Fruit fly (Drosophila melanogaster) whole organism, pupa: ENCODE data around the gene Kr-h1.

ENCODE experiments used
- CG10348 ChIP-seq: fragments of 200-800 bp; sonication (Bioruptor generic); IDR thresholded peaks from 2 replicates; pipeline ENCODE4 v1.3.6; 2022; ENCODE audit warnings: missing biosample characterization, missing genetic modification characterization
- CG12605 ChIP-seq: fragments of 200-800 bp; sonication (Bioruptor generic); IDR thresholded peaks from 2 replicates; pipeline ENCODE4 v1.3.6; 2022; ENCODE audit warnings: missing biosample characterization, missing genetic modification characterization
- CG13204 ChIP-seq: fragments of 200-800 bp; sonication (Bioruptor generic); optimal IDR thresholded peaks from 2 replicates; lab custom pipeline; 2018; ENCODE audit warnings: missing biosample characterization, mild to moderate bottlenecking, missing genetic modification characterization, moderate library complexity
- CG14655 ChIP-seq: fragments of 200-800 bp; sonication (Bioruptor generic); optimal IDR thresholded peaks from 3 replicates; lab custom pipeline; 2017; ENCODE audit warnings: mild to moderate bottlenecking, missing biosample characterization, missing genetic modification reagents, missing genetic modification characterization
- CG15710 ChIP-seq: fragments of 200-800 bp; sonication (Bioruptor generic); optimal IDR thresholded peaks from 2 replicates; lab custom pipeline; 2018; ENCODE audit warnings: missing biosample characterization, mild to moderate bottlenecking, missing genetic modification characterization, moderate library complexity
- CG17806 ChIP-seq: fragments of 200-800 bp; sonication (Bioruptor generic); optimal IDR thresholded peaks from 2 replicates; lab custom pipeline; 2018; ENCODE audit warnings: missing biosample characterization, mild to moderate bottlenecking, missing genetic modification characterization, moderate library complexity
- CG32121 ChIP-seq: fragments of 200-800 bp; sonication (Bioruptor generic); IDR thresholded peaks from 2 replicates; pipeline ENCODE4 v1.3.6; 2022; ENCODE audit warnings: missing biosample characterization, missing genetic modification characterization
- CG34367 ChIP-seq: fragments of 200-800 bp; sonication (Bioruptor generic); optimal IDR thresholded peaks from 2 replicates; lab custom pipeline; 2018; ENCODE audit warnings: missing biosample characterization, mild to moderate bottlenecking, missing genetic modification characterization
- CG4496 ChIP-seq: fragments of 200-800 bp; sonication (Bioruptor generic); IDR thresholded peaks from 3 replicates; pipeline ENCODE4 v1.3.6; 2022; ENCODE audit warnings: missing biosample characterization, missing genetic modification characterization
- CG8159 ChIP-seq: fragments of 200-800 bp; sonication (Bioruptor generic); optimal IDR thresholded peaks from 3 replicates; lab custom pipeline; 2018; ENCODE audit warnings: missing biosample characterization, mild to moderate bottlenecking, missing genetic modification characterization, moderate library complexity
- CG8301 ChIP-seq: fragments of 200-800 bp; sonication (Bioruptor generic); optimal IDR thresholded peaks from 2 replicates; lab custom pipeline; 2018; ENCODE audit warnings: missing biosample characterization, mild to moderate bottlenecking, missing genetic modification characterization
- CG9948 ChIP-seq: fragments of 200-800 bp; sonication (Bioruptor generic); optimal IDR thresholded peaks from 2 replicates; lab custom pipeline; 2018; ENCODE audit warnings: missing biosample characterization, mild to moderate bottlenecking, missing genetic modification characterization, moderate library complexity
- D1 ChIP-seq: fragments of 200-800 bp; sonication (Bioruptor generic); optimal IDR thresholded peaks from 2 replicates; lab custom pipeline; 2018; ENCODE audit warnings: missing biosample characterization, mild to moderate bottlenecking, missing genetic modification characterization, moderate library complexity
- EcR ChIP-seq: fragments of 200-800 bp; sonication (Bioruptor generic); optimal IDR thresholded peaks from 3 replicates; lab custom pipeline; 2019; ENCODE audit warnings: missing biosample characterization, missing genetic modification characterization, mild to moderate bottlenecking, moderate library complexity, missing genetic modification reagents
- Ets98B ChIP-seq: fragments of 200-800 bp; sonication (Bioruptor generic); IDR thresholded peaks from 2 replicates; pipeline ENCODE4 v1.3.6; 2022; ENCODE audit warnings: missing biosample characterization, missing genetic modification characterization
- Pif1A ChIP-seq: fragments of 200-800 bp; sonication (Bioruptor generic); optimal IDR thresholded peaks from 3 replicates; lab custom pipeline; 2016; ENCODE audit warnings: missing biosample characterization, missing genetic modification characterization
- Pif1B ChIP-seq: fragments of 200-800 bp; sonication (Bioruptor generic); optimal IDR thresholded peaks from 3 replicates; lab custom pipeline; 2016; ENCODE audit warnings: missing biosample characterization, missing genetic modification characterization
- Snoo ChIP-seq: fragments of 200-800 bp; sonication (Bioruptor generic); optimal IDR thresholded peaks from 3 replicates; lab custom pipeline; 2017; ENCODE audit warnings: missing biosample characterization, mild to moderate bottlenecking, missing genetic modification characterization, inconsistent platforms
- fd96Ca ChIP-seq: fragments of 200-800 bp; sonication (Bioruptor generic); IDR thresholded peaks from 3 replicates; pipeline ENCODE4 v1.3.6; 2022; ENCODE audit warnings: missing biosample characterization, missing genetic modification characterization
- gl ChIP-seq: fragments of 200-800 bp; sonication (Bioruptor generic); optimal IDR thresholded peaks from 2 replicates; lab custom pipeline; 2018; ENCODE audit warnings: missing biosample characterization, mild to moderate bottlenecking, missing genetic modification characterization
- rn ChIP-seq: fragments of 200-800 bp; sonication (Bioruptor generic); IDR thresholded peaks from 2 replicates; pipeline ENCODE4 v1.3.6; 2022; ENCODE audit warnings: missing biosample characterization, missing genetic modification characterization

Gene Kr-h1

dm6 chr2L:6082157-6082645 lies at the start of gene Kr-h1:
Kr-h1 (plus strand) TSS chr2L:6082603.
- no peak for TF ChIP-seq CG9948 (tag; lab: Kevin White, UChicago)
- TF ChIP-seq CG14655 (GFP tag; lab: Kevin White, UChicago), result no peak
- no peak for TF ChIP-seq D1 (tag; lab: Kevin White, UChicago)
- TF ChIP-seq CG8159 (tag; lab: Kevin White, UChicago), result no peak
- no peak for TF ChIP-seq CG10348 (GFP tag; lab: Robert Waterston, UW)
- no peak for TF ChIP-seq Pif1B
- TF ChIP-seq CG15710, result no peak
- no peak for TF ChIP-seq CG12605 (GFP tag; lab: Robert Waterston, UW)
- no peak for TF ChIP-seq CG34367 (tag; lab: Kevin White, UChicago)
- no peak for TF ChIP-seq Ets98B
- no peak for TF ChIP-seq gl
- no peak for TF ChIP-seq CG13204 (GFP tag; lab: Kevin White, UChicago)

DNA sequence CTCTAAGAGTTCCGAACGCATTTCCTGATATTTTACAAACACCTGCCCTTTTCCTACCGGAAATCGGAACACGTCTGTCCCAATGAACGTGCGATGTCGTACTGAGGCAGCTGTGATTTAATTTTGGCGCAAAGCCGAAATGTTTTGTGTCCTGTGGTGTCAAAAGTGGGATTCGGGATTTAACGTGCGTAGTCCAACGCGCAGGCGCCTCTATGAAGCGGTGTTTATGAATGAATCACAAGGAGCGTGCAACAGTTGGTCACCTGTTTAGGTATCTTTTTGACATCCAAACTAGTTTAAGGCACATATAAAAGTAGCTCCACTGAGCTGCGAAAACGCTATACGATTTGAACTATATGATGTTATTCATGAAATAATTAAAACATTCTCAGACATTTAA lies 48.1 kb upstream of the Kr-h1 start, which contains the start of gene CG9109:
Gene CG9109, minus strand, starts transcription at position 80 of the 400 bp plus-strand sequence.
- TF ChIP-seq D1 (tag; lab: Kevin White, UChicago), result no peak
- no peak for TF ChIP-seq EcR
- TF ChIP-seq CG8159 (tag; lab: Kevin White, UChicago), result no peak
- TF ChIP-seq Ets98B, result no peak
- TF ChIP-seq CG32121, result no peak
- no peak for TF ChIP-seq Pif1A (GFP tag; lab: Kevin White, UChicago)
- TF ChIP-seq CG10348 (GFP tag; lab: Robert Waterston, UW), result no peak
- peak; percentile 40; the same call in 1 of the 2 replicates for TF ChIP-seq CG12605 (GFP tag; lab: Robert Waterston, UW)
- no peak for TF ChIP-seq CG14655 (GFP tag; lab: Kevin White, UChicago)

DNA sequence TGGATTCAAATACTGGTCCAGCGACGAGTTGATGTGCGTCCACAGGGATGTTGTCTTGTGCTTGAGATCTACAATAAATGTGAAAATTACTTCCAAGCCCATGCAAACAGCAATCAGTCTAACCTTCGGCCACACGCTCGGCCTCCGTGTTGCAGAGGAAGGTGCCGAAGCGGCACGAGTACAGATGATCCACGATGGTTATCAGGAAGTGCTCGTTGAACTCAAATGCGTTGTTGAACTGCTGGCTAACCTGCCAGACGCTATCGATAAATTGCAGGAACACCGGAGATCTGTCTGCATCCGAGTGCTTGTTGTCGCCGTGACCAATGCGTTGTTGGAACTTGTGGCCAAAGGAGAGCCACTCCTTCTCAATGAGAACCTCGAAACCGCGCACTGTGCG lies 47.2 kb upstream of the Kr-h1 start:
- no peak for TF ChIP-seq fd96Ca (GFP tag; lab: Robert Waterston, UW)
- no peak for TF ChIP-seq Ets98B
- no peak for TF ChIP-seq CG12605 (GFP tag; lab: Robert Waterston, UW)
- no peak for TF ChIP-seq CG9948 (tag; lab: Kevin White, UChicago)
- TF ChIP-seq EcR, result no peak
- no peak for TF ChIP-seq CG34367 (tag; lab: Kevin White, UChicago)
- TF ChIP-seq Pif1A (GFP tag; lab: Kevin White, UChicago), result no peak
- TF ChIP-seq CG14655 (GFP tag; lab: Kevin White, UChicago), result no peak

DNA sequence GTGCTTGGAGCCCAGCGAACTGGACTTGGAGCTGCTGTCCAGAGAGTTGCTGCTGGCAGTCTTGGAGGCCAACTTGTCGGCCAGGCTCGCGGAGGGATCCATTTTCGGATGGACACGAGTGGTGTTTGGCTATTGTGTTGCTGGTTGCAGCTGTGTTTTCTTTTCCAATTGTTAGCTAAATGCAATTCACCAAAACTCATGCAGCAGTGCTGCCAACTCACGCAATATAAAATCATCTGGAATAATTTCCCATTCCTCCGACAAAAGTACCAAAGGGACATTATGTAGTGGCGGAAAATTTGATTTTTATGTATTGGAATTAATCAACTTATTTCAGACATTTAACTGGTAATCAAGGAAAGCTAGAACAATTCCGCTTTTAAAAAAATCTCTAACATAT lies 45.7 kb upstream of the Kr-h1 start, which contains the start of gene mtm:
Gene mtm, minus strand, starts transcription at position 306 of the 400 bp plus-strand sequence.
- TF ChIP-seq CG34367 (tag; lab: Kevin White, UChicago), result no peak
- no peak for TF ChIP-seq CG15710
- TF ChIP-seq CG8301 (tag; lab: Kevin White, UChicago), result no peak
- TF ChIP-seq D1 (tag; lab: Kevin White, UChicago), result no peak

- TF ChIP-seq CG8159 (tag; lab: Kevin White, UChicago) (no peak), CG8301 (tag; lab: Kevin White, UChicago) (no peak), CG34367 (tag; lab: Kevin White, UChicago) (no peak), rn (GFP tag; lab: Robert Waterston, UW) (no peak), gl (no peak), Pif1B (no peak), CG32121 (no peak), CG9948 (tag; lab: Kevin White, UChicago) (peak; percentile 24), D1 (tag; lab: Kevin White, UChicago) (no peak), Pif1A (GFP tag; lab: Kevin White, UChicago) (no peak), CG13204 (GFP tag; lab: Kevin White, UChicago) (no peak), CG12605 (GFP tag; lab: Robert Waterston, UW) (peak; percentile 78; the same call in 1 of the 2 replicates), CG4496 (GFP tag; lab: Robert Waterston, UW) (no peak; the same call in 2 of the 3 replicates), CG15710 (peak; percentile 68), fd96Ca (GFP tag; lab: Robert Waterston, UW) (no peak), CG17806 (tag; lab: Kevin White, UChicago) (peak; percentile 39), Snoo (tag; lab: Kevin White, UChicago) (peak; percentile 8), Ets98B (peak; percentile 41), CG10348 (GFP tag; lab: Robert Waterston, UW) (no peak), CG14655 (GFP tag; lab: Kevin White, UChicago) (no peak), EcR (no peak)
Observed at dm6 chr2L:6037830-6038229, 44.6 kb upstream of the Kr-h1 start, which contains the start of the genes CG9117 and CG31643. CG9117 (minus strand) TSS chr2L:6037902. CG31643 (plus strand) TSS chr2L:6038117.

DNA sequence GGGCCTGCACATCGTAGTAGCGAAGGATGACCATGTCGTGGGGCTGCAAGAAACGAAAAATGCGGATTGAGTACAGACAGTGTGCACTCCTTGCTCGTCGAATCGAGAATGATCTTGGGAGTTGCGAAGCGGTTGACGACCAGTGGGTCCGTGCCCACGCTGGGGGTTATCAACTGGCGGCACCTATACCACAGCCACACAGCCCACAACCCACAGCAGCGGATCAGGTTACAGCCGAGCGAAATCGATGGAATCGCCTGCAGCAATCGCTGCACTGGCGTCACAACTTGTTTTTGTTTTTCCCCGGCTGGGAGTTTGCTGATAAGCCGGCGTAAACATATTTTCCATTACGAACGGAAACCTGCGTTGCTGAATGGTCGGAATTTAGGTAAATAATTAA lies 36.9 kb upstream of the Kr-h1 start:
- no peak for TF ChIP-seq D1 (tag; lab: Kevin White, UChicago)
- TF ChIP-seq CG34367 (tag; lab: Kevin White, UChicago), result no peak
- TF ChIP-seq, all 21 proteins: peak for 0
